Fruit fly (Drosophila melanogaster) whole organism, embryonic: ENCODE measurements around the gene PGRP-LF.
A peak's percentile ranks its signal among the peaks of the same experiment; 100 is the strongest.

Experiments
- Bgb ChIP-seq: fragments of 200-800 bp; sonication (Bioruptor generic); IDR thresholded peaks from 2 replicates; pipeline ENCODE4 v1.3.6; 2022; ENCODE audit warnings: missing biosample characterization, missing genetic modification characterization; ENCODE audit not compliant: partially characterized antibody
- Bteb2 ChIP-seq: fragments of 200-800 bp; sonication (Bioruptor generic); optimal IDR thresholded peaks from 2 replicates; lab custom pipeline; 2016; ENCODE audit warnings: missing biosample characterization, missing genetic modification characterization
- CG11695 ChIP-seq: fragments of 200-800 bp; sonication (Bioruptor generic); IDR thresholded peaks from 3 replicates; pipeline ENCODE4 v1.3.6; 2022; ENCODE audit warnings: missing biosample characterization, missing genetic modification characterization
- CG11723 ChIP-seq: fragments of 200-800 bp; sonication (Bioruptor generic); optimal IDR thresholded peaks from 2 replicates; lab custom pipeline; 2017; ENCODE audit warnings: missing biosample characterization, mild to moderate bottlenecking, missing genetic modification characterization
- CG12942 ChIP-seq: fragments of 200-800 bp; sonication (Bioruptor generic); optimal IDR thresholded peaks from 3 replicates; lab custom pipeline; 2016; ENCODE audit warnings: missing biosample characterization, missing genetic modification characterization
- CG13123 ChIP-seq: fragments of 200-800 bp; sonication (Bioruptor generic); optimal IDR thresholded peaks from 2 replicates; lab custom pipeline; 2016; ENCODE audit warnings: missing biosample characterization, missing genetic modification characterization
- CG13624 ChIP-seq: fragments of 200-800 bp; sonication (Bioruptor generic); optimal IDR thresholded peaks from 2 replicates; lab custom pipeline; 2016; ENCODE audit warnings: missing biosample characterization, missing genetic modification characterization
- CG14860 ChIP-seq: fragments of 200-800 bp; sonication (Bioruptor generic); IDR thresholded peaks from 3 replicates; pipeline ENCODE4 v1.3.6; 2022; ENCODE audit warnings: missing biosample characterization, missing genetic modification characterization; ENCODE audit not compliant: partially characterized antibody
- CG17612 ChIP-seq: fragments of 200-800 bp; sonication (Bioruptor generic); IDR thresholded peaks from 2 replicates; pipeline ENCODE4 v1.3.6; 2022; ENCODE audit warnings: missing biosample characterization, missing genetic modification characterization
- CG1792 ChIP-seq: fragments of 200-800 bp; sonication (Bioruptor generic); optimal IDR thresholded peaks from 2 replicates; lab custom pipeline; 2016; ENCODE audit warnings: missing biosample characterization, missing genetic modification characterization
- CG1832 ChIP-seq: fragments of 200-800 bp; sonication (Bioruptor generic); optimal IDR thresholded peaks from 2 replicates; lab custom pipeline; 2017; ENCODE audit warnings: missing biosample characterization, mild to moderate bottlenecking, missing genetic modification characterization, inconsistent platforms
- CG2199 ChIP-seq: fragments of 200-800 bp; sonication (Bioruptor generic); IDR thresholded peaks from 3 replicates; pipeline ENCODE4 v1.3.6; 2022; ENCODE audit warnings: missing biosample characterization, missing genetic modification characterization
- CG2678 ChIP-seq: fragments of 200-800 bp; sonication (Bioruptor generic); optimal IDR thresholded peaks from 3 replicates; lab custom pipeline; 2019; ENCODE audit warnings: missing biosample characterization, mild to moderate bottlenecking, missing genetic modification characterization, moderate library complexity
- CG2875 ChIP-seq: fragments of 200-800 bp; sonication (Bioruptor generic); optimal IDR thresholded peaks from 2 replicates; lab custom pipeline; 2017; ENCODE audit warnings: missing biosample characterization, mild to moderate bottlenecking, missing genetic modification characterization, missing genetic modification reagents
- CG6791 ChIP-seq: fragments of 200-800 bp; sonication (Bioruptor generic); IDR thresholded peaks from 3 replicates; pipeline ENCODE4 v1.3.6; 2022; ENCODE audit warnings: missing biosample characterization, missing genetic modification characterization; ENCODE audit not compliant: partially characterized antibody
- CG7372 ChIP-seq: fragments of 200-800 bp; sonication (Bioruptor generic); IDR thresholded peaks from 2 replicates; pipeline ENCODE4 v1.3.6; 2022; ENCODE audit warnings: missing biosample characterization, missing genetic modification characterization
- CG8765 ChIP-seq: fragments of 200-800 bp; sonication (Bioruptor generic); IDR thresholded peaks from 2 replicates; pipeline ENCODE4 v1.3.6; 2022; ENCODE audit warnings: missing biosample characterization, missing genetic modification characterization
- CG9437 ChIP-seq: fragments of 200-800 bp; sonication (Bioruptor generic); optimal IDR thresholded peaks from 2 replicates; lab custom pipeline; 2018; ENCODE audit warnings: missing biosample characterization, mild to moderate bottlenecking, missing genetic modification characterization
- CG9609 ChIP-seq: fragments of 200-800 bp; sonication (Bioruptor generic); optimal IDR thresholded peaks from 3 replicates; lab custom pipeline; 2016; ENCODE audit warnings: missing biosample characterization, missing genetic modification characterization
- CG9797 ChIP-seq: fragments of 200-800 bp; sonication (Bioruptor generic); optimal IDR thresholded peaks from 3 replicates; lab custom pipeline; 2018; ENCODE audit warnings: missing biosample characterization, mild to moderate bottlenecking, missing genetic modification characterization
- CkIIα-i1 ChIP-seq: fragments of 200-800 bp; sonication (Bioruptor generic); IDR thresholded peaks from 2 replicates; pipeline ENCODE4 v1.3.6; 2022; ENCODE audit warnings: missing biosample characterization, missing genetic modification characterization
- D19A ChIP-seq: fragments of 200-800 bp; optimal IDR thresholded peaks from 3 replicates; lab custom pipeline; 2019; ENCODE audit warnings: missing biosample characterization, mild to moderate bottlenecking, missing genetic modification characterization, moderate library complexity
- Hr78 ChIP-seq, 2 experiments: fragments of 200-800 bp in 1 of 2; fragments of >200 bp in 1 of 2; sonication (Bioruptor generic) in 1 of 2; optimal IDR thresholded peaks; 2 replicates each; lab custom pipeline; 2017 to 2019; ENCODE audit warnings: missing biosample characterization in 2 of 2, missing genetic modification characterization in 2 of 2, mild to moderate bottlenecking in 1 of 2, moderate library complexity in 1 of 2
- Rx ChIP-seq: fragments of 200-800 bp; sonication (Bioruptor generic); IDR thresholded peaks from 2 replicates; pipeline ENCODE4 v1.3.6; 2022; ENCODE audit warnings: missing biosample characterization, missing genetic modification characterization
- Sox102F ChIP-seq: fragments of 200-800 bp; sonication (Bioruptor generic); optimal IDR thresholded peaks from 2 replicates; lab custom pipeline; 2018; ENCODE audit warnings: missing biosample characterization, mild to moderate bottlenecking, missing genetic modification characterization, moderate library complexity
- Ssrp ChIP-seq: fragments of 200-800 bp; sonication (Bioruptor generic); optimal IDR thresholded peaks from 2 replicates; lab custom pipeline; 2018; ENCODE audit warnings: missing biosample characterization, mild to moderate bottlenecking, missing genetic modification characterization, moderate library complexity
- Taf1 ChIP-seq: fragments of 200-800 bp; sonication (Bioruptor generic); IDR thresholded peaks from 2 replicates; pipeline ENCODE4 v1.3.6; 2022; ENCODE audit warnings: missing biosample characterization, missing genetic modification characterization
- Tbp ChIP-seq: fragments of >200 bp; optimal IDR thresholded peaks from 2 replicates; lab custom pipeline; 2018; ENCODE audit warnings: missing biosample characterization, missing genetic modification characterization
- Trl ChIP-seq, 3 experiments: fragments of >200 bp in 2 of 3; fragments of 200-800 bp in 1 of 3; sonication (Bioruptor generic) in 1 of 3; optimal IDR thresholded peaks; 2 replicates in 1 of 3; 3 replicates in 2 of 3; lab custom pipeline; 2016 to 2017; ENCODE audit warnings: missing biosample characterization in 1 of 3, missing genetic modification characterization in 1 of 3
- bab2 ChIP-seq: fragments of 200-800 bp; sonication (Bioruptor generic); optimal IDR thresholded peaks from 2 replicates; lab custom pipeline; 2016; ENCODE audit warnings: missing biosample characterization, missing genetic modification characterization
- bigmax ChIP-seq: fragments of 200-800 bp; sonication (Bioruptor generic); optimal IDR thresholded peaks from 2 replicates; lab custom pipeline; 2018; ENCODE audit warnings: missing biosample characterization, mild to moderate bottlenecking, missing genetic modification characterization
- chn ChIP-seq: fragments of 200-800 bp; sonication (Bioruptor generic); optimal IDR thresholded peaks from 2 replicates; lab custom pipeline; 2016; ENCODE audit warnings: missing biosample characterization, missing genetic modification characterization
- croc ChIP-seq: fragments of 200-800 bp; sonication (Bioruptor generic); conservative IDR thresholded peaks from 3 replicates; pipeline ENCODE4 v1.3.6; 2022; ENCODE audit warnings: missing biosample characterization, missing genetic modification characterization
- danr ChIP-seq: fragments of 200-800 bp; sonication (Bioruptor generic); IDR thresholded peaks from 2 replicates; pipeline ENCODE4 v1.3.6; 2022; ENCODE audit warnings: missing biosample characterization, missing genetic modification characterization
- ems ChIP-seq: fragments of 200-800 bp; sonication (Bioruptor generic); optimal IDR thresholded peaks from 3 replicates; lab custom pipeline; 2016; ENCODE audit warnings: missing biosample characterization, missing genetic modification characterization
- fd64A ChIP-seq: fragments of 200-800 bp; sonication (Bioruptor generic); optimal IDR thresholded peaks from 3 replicates; lab custom pipeline; 2018; ENCODE audit warnings: missing biosample characterization, mild to moderate bottlenecking, missing genetic modification characterization
- gcm ChIP-seq: fragments of 200-800 bp; sonication (Bioruptor generic); optimal IDR thresholded peaks from 2 replicates; lab custom pipeline; 2019; ENCODE audit warnings: missing biosample characterization, mild to moderate bottlenecking, missing genetic modification characterization, moderate library complexity
- jumu ChIP-seq: fragments of 200-800 bp; sonication (Bioruptor generic); optimal IDR thresholded peaks from 3 replicates; lab custom pipeline; 2016; ENCODE audit warnings: missing biosample characterization, missing genetic modification characterization
- mirr ChIP-seq: fragments of 200-800 bp; sonication (Bioruptor generic); optimal IDR thresholded peaks from 3 replicates; lab custom pipeline; 2018; ENCODE audit warnings: missing biosample characterization, mild to moderate bottlenecking, missing genetic modification characterization
- org-1 ChIP-seq: fragments of 200-800 bp; sonication (Bioruptor generic); optimal IDR thresholded peaks from 2 replicates; lab custom pipeline; 2017; ENCODE audit warnings: missing biosample characterization, missing genetic modification characterization
- pfk ChIP-seq: fragments of 200-800 bp; sonication (Bioruptor generic); optimal IDR thresholded peaks from 2 replicates; lab custom pipeline; 2018; ENCODE audit warnings: missing biosample characterization, mild to moderate bottlenecking, missing genetic modification characterization, moderate library complexity
- pita ChIP-seq: fragments of 200-800 bp; sonication (Bioruptor generic); optimal IDR thresholded peaks from 2 replicates; lab custom pipeline; 2017; ENCODE audit warnings: missing biosample characterization, mild to moderate bottlenecking, missing genetic modification characterization
- ranshi ChIP-seq: fragments of 200-800 bp; sonication (Bioruptor generic); IDR thresholded peaks from 2 replicates; pipeline ENCODE4 v1.3.6; 2022; ENCODE audit warnings: missing biosample characterization, missing genetic modification characterization
- shn ChIP-seq: fragments of 200-800 bp; sonication (Bioruptor generic); optimal IDR thresholded peaks from 3 replicates; lab custom pipeline; 2016; ENCODE audit warnings: missing biosample characterization, missing genetic modification characterization
- sug ChIP-seq: fragments of 200-800 bp; optimal IDR thresholded peaks from 2 replicates; lab custom pipeline; 2019; ENCODE audit warnings: missing biosample characterization, mild to moderate bottlenecking, missing genetic modification characterization, moderate library complexity
- tll ChIP-seq, 2 experiments: fragments of 200-800 bp in 1 of 2; fragments of >200 bp in 1 of 2; sonication (Bioruptor generic) in 1 of 2; optimal IDR thresholded peaks; 2 replicates each; lab custom pipeline; 2017 to 2019; ENCODE audit warnings: missing biosample characterization in 2 of 2, missing genetic modification characterization in 2 of 2, mild to moderate bottlenecking in 1 of 2, moderate library complexity in 1 of 2
- zfh2 ChIP-seq: fragments of 200-800 bp; sonication (Bioruptor generic); optimal IDR thresholded peaks from 2 replicates; lab custom pipeline; 2016; ENCODE audit warnings: missing biosample characterization, missing genetic modification characterization

The PGRP-LF gene

DNA sequence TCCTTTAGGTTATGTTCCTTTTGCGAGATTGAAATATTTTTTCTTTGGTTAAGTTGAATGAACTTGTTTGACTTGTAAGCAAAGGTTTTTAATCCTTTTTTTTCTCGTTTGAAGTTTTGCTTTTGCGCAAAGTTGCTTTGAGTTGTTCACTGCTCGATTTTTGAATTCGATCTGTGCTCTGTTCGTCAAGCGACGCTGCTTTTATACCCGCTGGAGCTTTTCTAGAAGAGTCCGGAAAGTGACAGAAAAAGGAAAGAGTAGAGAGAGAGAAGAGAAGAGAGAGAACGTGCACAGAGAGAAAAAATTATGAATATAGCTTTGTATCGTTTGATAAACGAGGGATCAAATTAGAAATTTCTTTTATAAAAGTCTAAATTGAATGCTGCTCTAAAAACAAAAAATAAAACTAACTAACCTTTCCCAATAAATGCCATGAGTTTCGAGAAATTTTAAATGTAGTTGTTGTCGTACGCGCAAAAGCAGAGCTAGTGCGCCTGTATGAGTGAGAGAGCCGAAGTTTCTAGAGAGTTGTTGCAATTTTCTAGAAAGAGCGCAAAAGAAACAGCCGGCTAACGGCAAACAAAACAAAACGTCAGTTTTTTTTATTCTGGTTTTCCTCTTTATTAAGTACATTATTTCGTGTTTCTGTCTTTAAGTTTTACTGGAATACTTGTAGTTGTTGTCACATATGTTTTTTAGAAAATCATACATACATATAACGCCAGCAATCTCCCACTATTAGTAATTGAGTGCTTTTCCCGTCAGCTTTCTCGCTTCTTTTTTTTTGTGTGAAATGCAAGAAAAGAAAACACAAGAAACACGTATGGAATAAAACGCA is 28.0 kb downstream of the PGRP-LF start, which contains the start of gene Hsp26 (continued):
- TF ChIP-seq Ssrp (peak; percentile 70), Hr78 (GFP tag; optimal IDR thresholded peaks at IDR 0.05; lab: Kevin White, UChicago) (peak in 1 of 2 experiments; percentile 64), Taf1 (GFP tag; lab: Robert Waterston, UW) (peak; percentile 39; the same call in 1 of the 2 replicates), CG2875 (GFP tag; lab: Kevin White, UChicago) (peak; percentile 73), CG9609 (GFP tag; lab: Kevin White, UChicago) (peak; percentile 82), mirr (no peak), CG13123 (GFP tag; lab: Kevin White, UChicago) (peak; percentile 64), CG9437 (GFP tag; lab: Kevin White, UChicago) (peak; percentile 74), Trl (optimal IDR thresholded peaks at IDR 0.05; lab: Kevin White, UChicago) (peak; percentile 81 to 97), Trl (GFP tag; optimal IDR thresholded peaks at IDR 0.05; lab: Kevin White, UChicago) (peak; percentile 94), CG12942 (peak; percentile 77), Sox102F (GFP tag; lab: Kevin White, UChicago) (peak; percentile 90), CG1832 (no peak), croc (GFP tag; lab: Robert Waterston, UW) (peak; percentile 55; the same call in 2 of the 3 replicates), tll (GFP tag; optimal IDR thresholded peaks at IDR 0.05; lab: Kevin White, UChicago) (no peak), CG2199 (GFP tag; lab: Robert Waterston, UW) (0 out of 3 replicates have a peak, but pooled peaks have one; percentile 32), CG17612 (GFP tag; lab: Robert Waterston, UW) (peak; percentile 56; the same call in 1 of the 2 replicates), org-1 (GFP tag; lab: Kevin White, UChicago) (peak; percentile 70), danr (GFP tag; lab: Robert Waterston, UW) (peak; percentile 21; the same call in 1 of the 2 replicates), D19A (peak; percentile 77), ranshi (GFP tag; lab: Robert Waterston, UW) (peak; percentile 80), shn (GFP tag; lab: Kevin White, UChicago) (peak; percentile 49), CG1792 (peak; percentile 78), CG8765 (GFP tag; lab: Robert Waterston, UW) (peak; percentile 22; the same call in 1 of the 2 replicates), zfh2 (GFP tag; lab: Kevin White, UChicago) (peak; percentile 82), gcm (peak; percentile 87), CG11695 (GFP tag; lab: Robert Waterston, UW) (peak; percentile 90), Bteb2 (GFP tag; lab: Kevin White, UChicago) (peak; percentile 83), jumu (GFP tag; lab: Kevin White, UChicago) (peak; percentile 74), fd64A (no peak), CG11723 (peak; percentile 59), chn (GFP tag; lab: Kevin White, UChicago) (peak; percentile 79), CG14860 (no peak), sug (peak; percentile 53), CG13624 (GFP tag; lab: Kevin White, UChicago) (peak; percentile 87), CG7372 (0 out of 2 replicates have a peak, but pooled peaks have one; percentile 35), pita (GFP tag; lab: Kevin White, UChicago) (no peak), bigmax (GFP tag; lab: Kevin White, UChicago) (peak; percentile 62), ems (GFP tag; lab: Kevin White, UChicago) (peak; percentile 82), CG2678 (tag; lab: Kevin White, UChicago) (peak; percentile 86), bab2 (GFP tag; lab: Kevin White, UChicago) (peak; percentile 83), Rx (GFP tag; lab: Robert Waterston, UW) (peak; percentile 27; the same call in 1 of the 2 replicates), Tbp (GFP tag; lab: Kevin White, UChicago) (no peak), pfk (GFP tag; lab: Kevin White, UChicago) (no peak), CkIIα-i1 (no peak), Bgb (GFP tag; lab: Robert Waterston, UW) (no peak; the same call in 1 of the 2 replicates), CG9797 (GFP tag; lab: Kevin White, UChicago) (no peak), CG6791 (GFP tag; lab: Robert Waterston, UW) (no peak)
